Fruit fly (Drosophila melanogaster) whole organism, embryonic: Measurements from ENCODE around the gene Rpn1.

Source experiments
- ATbp ChIP-seq: fragments of 200-800 bp; sonication (Bioruptor generic); optimal IDR thresholded peaks from 2 replicates; lab custom pipeline; 2017; ENCODE audit warnings: missing biosample characterization, mild to moderate bottlenecking, missing genetic modification characterization, missing genetic modification reagents
- Adf1 ChIP-seq: fragments of 200-800 bp; sonication (Bioruptor generic); IDR thresholded peaks from 2 replicates; pipeline ENCODE4 v1.3.6; 2022; ENCODE audit warnings: missing biosample characterization, missing genetic modification characterization
- CG10267 ChIP-seq: fragments of 200-800 bp; sonication (Bioruptor generic); optimal IDR thresholded peaks from 2 replicates; lab custom pipeline; 2018; ENCODE audit warnings: missing biosample characterization, mild to moderate bottlenecking, missing genetic modification characterization, moderate library complexity
- CG10543 ChIP-seq: fragments of 200-800 bp; sonication (Bioruptor generic); optimal IDR thresholded peaks from 3 replicates; lab custom pipeline; 2017; ENCODE audit warnings: missing biosample characterization, mild to moderate bottlenecking, missing genetic modification characterization, moderate library complexity
- CG10565 ChIP-seq: fragments of 200-800 bp; sonication (Bioruptor generic); optimal IDR thresholded peaks from 3 replicates; lab custom pipeline; 2016; ENCODE audit warnings: missing biosample characterization, mild to moderate bottlenecking, missing genetic modification characterization
- CG11504 ChIP-seq: fragments of 200-800 bp; sonication (Bioruptor generic); optimal IDR thresholded peaks from 3 replicates; lab custom pipeline; 2019; ENCODE audit warnings: missing biosample characterization, mild to moderate bottlenecking, missing genetic modification characterization, moderate library complexity
- CG11723 ChIP-seq: fragments of 200-800 bp; sonication (Bioruptor generic); optimal IDR thresholded peaks from 2 replicates; lab custom pipeline; 2017; ENCODE audit warnings: missing biosample characterization, mild to moderate bottlenecking, missing genetic modification characterization
- CG14710 ChIP-seq: fragments of 200-800 bp; sonication (Bioruptor generic); optimal IDR thresholded peaks from 3 replicates; lab custom pipeline; 2019; ENCODE audit warnings: missing biosample characterization, mild to moderate bottlenecking, missing genetic modification characterization, moderate library complexity
- CG16779 ChIP-seq: fragments of 200-800 bp; sonication (Bioruptor generic); IDR thresholded peaks from 2 replicates; pipeline ENCODE4 v1.3.6; 2022; ENCODE audit warnings: missing biosample characterization, missing genetic modification characterization
- CG16815 ChIP-seq: fragments of 200-800 bp; sonication (Bioruptor generic); optimal IDR thresholded peaks from 3 replicates; lab custom pipeline; 2017; ENCODE audit warnings: missing biosample characterization, mild to moderate bottlenecking, missing genetic modification characterization
- CG17385 ChIP-seq: fragments of 200-800 bp; sonication (Bioruptor generic); optimal IDR thresholded peaks from 3 replicates; lab custom pipeline; 2018; ENCODE audit warnings: missing biosample characterization, mild to moderate bottlenecking, missing genetic modification characterization
- CG18619 ChIP-seq: fragments of 200-800 bp; sonication (Bioruptor generic); optimal IDR thresholded peaks from 3 replicates; lab custom pipeline; 2017; ENCODE audit warnings: missing biosample characterization, mild to moderate bottlenecking, missing genetic modification characterization
- CG2199 ChIP-seq: fragments of 200-800 bp; sonication (Bioruptor generic); IDR thresholded peaks from 3 replicates; pipeline ENCODE4 v1.3.6; 2022; ENCODE audit warnings: missing biosample characterization, missing genetic modification characterization
- CG2678 ChIP-seq: fragments of 200-800 bp; sonication (Bioruptor generic); optimal IDR thresholded peaks from 3 replicates; lab custom pipeline; 2019; ENCODE audit warnings: missing biosample characterization, mild to moderate bottlenecking, missing genetic modification characterization, moderate library complexity
- CG32532 ChIP-seq: fragments of 200-800 bp; sonication (Bioruptor generic); IDR thresholded peaks from 2 replicates; pipeline ENCODE4 v1.3.6; 2022; ENCODE audit warnings: missing biosample characterization, missing genetic modification characterization
- CG3407 ChIP-seq: fragments of 200-800 bp; sonication (Bioruptor generic); optimal IDR thresholded peaks from 2 replicates; lab custom pipeline; 2018; ENCODE audit warnings: missing biosample characterization, mild to moderate bottlenecking, missing genetic modification characterization
- CG4617 ChIP-seq: fragments of 200-800 bp; sonication (Bioruptor generic); optimal IDR thresholded peaks from 3 replicates; lab custom pipeline; 2016; ENCODE audit warnings: missing biosample characterization, missing genetic modification characterization, borderline replicate concordance
- CG4820 ChIP-seq: fragments of 200-800 bp; sonication (Bioruptor generic); optimal IDR thresholded peaks from 3 replicates; lab custom pipeline; 2016; ENCODE audit warnings: missing biosample characterization, missing genetic modification characterization
- CG5180 ChIP-seq: fragments of 200-800 bp; sonication (Bioruptor generic); optimal IDR thresholded peaks from 3 replicates; lab custom pipeline; 2017; ENCODE audit warnings: missing biosample characterization, missing genetic modification characterization, mild to moderate bottlenecking, moderate library complexity, missing genetic modification reagents
- CG7372 ChIP-seq: fragments of 200-800 bp; sonication (Bioruptor generic); IDR thresholded peaks from 2 replicates; pipeline ENCODE4 v1.3.6; 2022; ENCODE audit warnings: missing biosample characterization, missing genetic modification characterization
- CG8478 ChIP-seq: fragments of >200 bp; optimal IDR thresholded peaks from 2 replicates; lab custom pipeline; 2018
- CG9727 ChIP-seq: fragments of 200-800 bp; sonication (Bioruptor generic); optimal IDR thresholded peaks from 3 replicates; lab custom pipeline; 2017; ENCODE audit warnings: missing biosample characterization, mild to moderate bottlenecking, missing genetic modification characterization
- Dbx ChIP-seq: fragments of 200-800 bp; sonication (Bioruptor generic); IDR thresholded peaks from 3 replicates; pipeline ENCODE4 v1.3.6; 2022; ENCODE audit warnings: missing biosample characterization, missing genetic modification characterization
- Dip2 ChIP-seq: fragments of 200-800 bp; sonication (Bioruptor generic); IDR thresholded peaks from 2 replicates; pipeline ENCODE4 v1.3.6; 2022; ENCODE audit warnings: missing biosample characterization, missing genetic modification characterization
- HLH54F ChIP-seq: fragments of 200-800 bp; sonication (Bioruptor generic); optimal IDR thresholded peaks from 3 replicates; lab custom pipeline; 2016; ENCODE audit warnings: missing biosample characterization, missing genetic modification characterization
- Neu2 ChIP-seq: fragments of 200-800 bp; sonication (Bioruptor generic); optimal IDR thresholded peaks from 3 replicates; lab custom pipeline; 2016; ENCODE audit warnings: missing biosample characterization, missing genetic modification characterization, borderline replicate concordance
- NfI ChIP-seq: fragments of 200-800 bp; sonication (Bioruptor generic); optimal IDR thresholded peaks from 3 replicates; lab custom pipeline; 2018; ENCODE audit warnings: missing biosample characterization, mild to moderate bottlenecking, missing genetic modification characterization, moderate library complexity
- Side ChIP-seq: fragments of 200-800 bp; sonication (Bioruptor generic); optimal IDR thresholded peaks from 2 replicates; lab custom pipeline; 2016; ENCODE audit warnings: missing biosample characterization, missing genetic modification characterization
- Vsx1 ChIP-seq: fragments of 200-800 bp; sonication (Bioruptor generic); optimal IDR thresholded peaks from 2 replicates; lab custom pipeline; 2017; ENCODE audit warnings: missing biosample characterization, mild to moderate bottlenecking, missing genetic modification characterization, missing genetic modification reagents
- ash1 ChIP-seq: fragments of 200-800 bp; sonication (Bioruptor generic); optimal IDR thresholded peaks from 2 replicates; lab custom pipeline; 2018; ENCODE audit warnings: missing biosample characterization, mild to moderate bottlenecking, missing genetic modification characterization
- bab2 ChIP-seq: fragments of 200-800 bp; sonication (Bioruptor generic); optimal IDR thresholded peaks from 2 replicates; lab custom pipeline; 2016; ENCODE audit warnings: missing biosample characterization, missing genetic modification characterization
- chm ChIP-seq: fragments of 200-800 bp; sonication (Bioruptor generic); IDR thresholded peaks from 2 replicates; pipeline ENCODE4 v1.3.6; 2022; ENCODE audit warnings: missing biosample characterization, missing genetic modification characterization
- ems ChIP-seq: fragments of 200-800 bp; sonication (Bioruptor generic); optimal IDR thresholded peaks from 3 replicates; lab custom pipeline; 2016; ENCODE audit warnings: missing biosample characterization, missing genetic modification characterization
- eve ChIP-seq, 2 experiments: fragments of >200 bp; optimal IDR thresholded peaks; 2 replicates each; lab custom pipeline; 2017; ENCODE audit warnings: missing biosample characterization in 2 of 2, missing genetic modification characterization in 2 of 2
- eyg ChIP-seq: fragments of 200-800 bp; sonication (Bioruptor generic); optimal IDR thresholded peaks from 3 replicates; lab custom pipeline; 2016; ENCODE audit warnings: missing biosample characterization, missing genetic modification characterization
- fd102C ChIP-seq: fragments of 200-800 bp; sonication (Bioruptor generic); optimal IDR thresholded peaks from 2 replicates; lab custom pipeline; 2018; ENCODE audit warnings: missing biosample characterization, mild to moderate bottlenecking, missing genetic modification characterization, moderate library complexity
- fd96Cb ChIP-seq: fragments of 200-800 bp; sonication (Bioruptor generic); optimal IDR thresholded peaks from 2 replicates; lab custom pipeline; 2018; ENCODE audit warnings: missing biosample characterization, mild to moderate bottlenecking, missing genetic modification characterization, moderate library complexity
- ftz-f1 ChIP-seq: fragments of 200-800 bp; sonication (Bioruptor generic); optimal IDR thresholded peaks from 2 replicates; lab custom pipeline; 2016; ENCODE audit warnings: missing biosample characterization, missing genetic modification characterization
- fu2 ChIP-seq: fragments of 200-800 bp; sonication (Bioruptor generic); optimal IDR thresholded peaks from 2 replicates; lab custom pipeline; 2016; ENCODE audit warnings: missing biosample characterization, missing genetic modification characterization
- kah ChIP-seq: fragments of 200-800 bp; sonication (Bioruptor generic); optimal IDR thresholded peaks from 2 replicates; lab custom pipeline; 2018; ENCODE audit warnings: missing biosample characterization, mild to moderate bottlenecking, missing genetic modification characterization
- lbe ChIP-seq: fragments of 200-800 bp; sonication (Bioruptor generic); optimal IDR thresholded peaks from 2 replicates; lab custom pipeline; 2016; ENCODE audit warnings: missing biosample characterization, mild to moderate bottlenecking, missing genetic modification characterization
- onecut ChIP-seq: fragments of 200-800 bp; sonication (Bioruptor generic); IDR thresholded peaks from 2 replicates; pipeline ENCODE4 v1.3.6; 2022; ENCODE audit warnings: missing biosample characterization, missing genetic modification characterization
- pan ChIP-seq, 4 experiments: fragments of >200 bp in 3 of 4; fragments of 200-800 bp in 1 of 4; sonication (Bioruptor generic) in 1 of 4; optimal IDR thresholded peaks in 3 of 4; IDR thresholded peaks in 1 of 4; 2 replicates each; pipeline versions ENCODE4 v1.3.6 to Lab custom; 2017 to 2022; ENCODE audit warnings: missing biosample characterization in 2 of 4, missing genetic modification characterization in 2 of 4, mixed read lengths in 1 of 4
- pum ChIP-seq: fragments of 200-800 bp; sonication (Bioruptor generic); optimal IDR thresholded peaks from 2 replicates; lab custom pipeline; 2016; ENCODE audit warnings: missing biosample characterization, missing genetic modification characterization
- seq ChIP-seq: fragments of 200-800 bp; sonication (Bioruptor generic); IDR thresholded peaks from 2 replicates; pipeline ENCODE4 v1.3.6; 2022; ENCODE audit warnings: missing biosample characterization, missing genetic modification characterization
- sna ChIP-seq: fragments of 200-800 bp; sonication (Bioruptor generic); IDR thresholded peaks from 2 replicates; pipeline ENCODE4 v1.3.6; 2022; ENCODE audit warnings: missing biosample characterization, missing genetic modification characterization; ENCODE audit not compliant: partially characterized antibody
- sob ChIP-seq: fragments of 200-800 bp; sonication (Bioruptor generic); IDR thresholded peaks from 2 replicates; pipeline ENCODE4 v1.3.6; 2022; ENCODE audit warnings: missing biosample characterization, missing genetic modification characterization
- tll ChIP-seq, 2 experiments: fragments of 200-800 bp in 1 of 2; fragments of >200 bp in 1 of 2; sonication (Bioruptor generic) in 1 of 2; optimal IDR thresholded peaks; 2 replicates each; lab custom pipeline; 2017 to 2019; ENCODE audit warnings: missing biosample characterization in 2 of 2, missing genetic modification characterization in 2 of 2, mild to moderate bottlenecking in 1 of 2, moderate library complexity in 1 of 2
- usp ChIP-seq: fragments of >200 bp; optimal IDR thresholded peaks from 2 replicates; lab custom pipeline; 2017; ENCODE audit warnings: missing biosample characterization, missing genetic modification characterization
- vfl ChIP-seq: fragments of 200-800 bp; sonication (Bioruptor generic); optimal IDR thresholded peaks from 2 replicates; lab custom pipeline; 2016; ENCODE audit warnings: missing biosample characterization, missing genetic modification characterization

The Rpn1 gene

dm6 chr3L:19932917-19933316 is 18.1 kb downstream of the Rpn1 start (continued):
- TF ChIP-seq sna (0 out of 2 replicates have a peak, but pooled peaks have one; percentile 36), CG10267 (tag; lab: Kevin White, UChicago) (no peak), CG2678 (peak; percentile 59), chm (GFP tag; lab: Robert Waterston, UW) (peak; percentile 61; the same call in 1 of the 2 replicates), CG18619 (GFP tag; lab: Kevin White, UChicago) (peak; percentile 11), kah (GFP tag; lab: Kevin White, UChicago) (peak; percentile 29), lbe (GFP tag; lab: Kevin White, UChicago) (no peak), eyg (peak; percentile 0), CG5180 (peak; percentile 33), NfI (GFP tag; lab: Kevin White, UChicago) (peak; percentile 21), CG4820 (GFP tag; lab: Kevin White, UChicago) (no peak), Dip2 (GFP tag; lab: Robert Waterston, UW) (no peak), CG10565 (GFP tag; lab: Kevin White, UChicago) (no peak), fu2 (no peak), onecut (GFP tag; lab: Robert Waterston, UW) (peak; percentile 41; the same call in 1 of the 2 replicates), CG8478 (lab: Kevin White, UChicago) (no peak), CG11723 (peak; percentile 25), Side (GFP tag; lab: Kevin White, UChicago) (peak; percentile 61), CG10543 (peak; percentile 34), HLH54F (GFP tag; lab: Kevin White, UChicago) (no peak), CG17385 (GFP tag; lab: Kevin White, UChicago) (peak; percentile 53), ems (peak; percentile 24), sob (peak; percentile 58; the same call in 1 of the 2 replicates), tll (GFP tag; optimal IDR thresholded peaks at IDR 0.05; lab: Kevin White, UChicago) (no peak), CG32532 (GFP tag; lab: Robert Waterston, UW) (peak; percentile 66; the same call in 1 of the 2 replicates), Vsx1 (peak; percentile 59), CG2199 (peak; percentile 53; the same call in 1 of the 3 replicates), Adf1 (GFP tag; lab: Robert Waterston, UW) (no peak; the same call in 1 of the 2 replicates), seq (GFP tag; lab: Robert Waterston, UW) (peak; percentile 43; the same call in 1 of the 2 replicates), usp (GFP tag; lab: Kevin White, UChicago) (no peak), ash1 (GFP tag; lab: Kevin White, UChicago) (no peak), fd102C (GFP tag; lab: Kevin White, UChicago) (no peak), CG16815 (GFP tag; lab: Kevin White, UChicago) (no peak), CG7372 (GFP tag; lab: Robert Waterston, UW) (peak; percentile 78), pan (optimal IDR thresholded peaks at IDR 0.05; lab: Kevin White, UChicago) (no peak), pan (GFP tag; optimal IDR thresholded peaks at IDR 0.05 in 1 of 2, IDR thresholded peaks at IDR 0.05 in 1 of 2) (peak in 1 of 2 experiments; percentile 36), Neu2 (GFP tag; lab: Kevin White, UChicago) (no peak), vfl (peak; percentile 21), pum (GFP tag; lab: Kevin White, UChicago) (no peak), fd96Cb (tag; lab: Kevin White, UChicago) (no peak), CG9727 (GFP tag; lab: Kevin White, UChicago) (no peak), CG3407 (GFP tag; lab: Kevin White, UChicago) (no peak), CG11504 (tag; lab: Kevin White, UChicago) (peak; percentile 99), ATbp (GFP tag; lab: Kevin White, UChicago) (peak; percentile 66), CG4617 (GFP tag; lab: Kevin White, UChicago) (no peak), ftz-f1 (no peak), CG14710 (tag; lab: Kevin White, UChicago) (peak; percentile 8), CG16779 (GFP tag; lab: Robert Waterston, UW) (no peak), Dbx (GFP tag; lab: Robert Waterston, UW) (peak; percentile 44; the same call in 1 of the 3 replicates), bab2 (GFP tag; lab: Kevin White, UChicago) (no peak), eve (GFP tag; optimal IDR thresholded peaks at IDR 0.05; lab: Kevin White, UChicago) (no peak)
